Fruit fly (Drosophila melanogaster) whole organism, wandering third instar larva: ENCODE data around the gene tHMG2.

ENCODE experiments used
- Abd-B ChIP-seq: fragments of >200 bp; optimal IDR thresholded peaks from 2 replicates; lab custom pipeline; 2017; ENCODE audit warnings: missing biosample characterization, missing genetic modification characterization
- CG32264 ChIP-seq: fragments of 200-800 bp; sonication (Bioruptor generic); optimal IDR thresholded peaks from 2 replicates; lab custom pipeline; 2016; ENCODE audit warnings: missing biosample characterization, missing genetic modification characterization
- CG9705 ChIP-seq: fragments of 200-800 bp; sonication (Bioruptor generic); optimal IDR thresholded peaks from 2 replicates; lab custom pipeline; 2018; ENCODE audit warnings: missing biosample characterization, mild to moderate bottlenecking, missing genetic modification characterization
- CrebA ChIP-seq: fragments of 200-800 bp; sonication (Bioruptor generic); optimal IDR thresholded peaks from 2 replicates; lab custom pipeline; 2016; ENCODE audit warnings: missing biosample characterization, mild to moderate bottlenecking, missing genetic modification characterization, borderline replicate concordance
- Dfd ChIP-seq: fragments of >200 bp; optimal IDR thresholded peaks from 2 replicates; lab custom pipeline; 2017; ENCODE audit warnings: missing biosample characterization, missing genetic modification characterization
- GATAd ChIP-seq: sonication (Bioruptor generic); optimal IDR thresholded peaks from 2 replicates; lab custom pipeline; 2016; ENCODE audit warnings: missing biosample characterization, missing genetic modification characterization
- HLH106 ChIP-seq: fragments of 200-800 bp; optimal IDR thresholded peaks from 3 replicates; lab custom pipeline; 2019; ENCODE audit warnings: missing biosample characterization, mild to moderate bottlenecking, missing genetic modification characterization, moderate library complexity
- Hnf4 ChIP-seq: fragments of 200-800 bp; sonication (Bioruptor generic); optimal IDR thresholded peaks from 2 replicates; lab custom pipeline; 2016; ENCODE audit warnings: missing biosample characterization, mild to moderate bottlenecking, missing genetic modification characterization
- Hr78 ChIP-seq: fragments of >200 bp; optimal IDR thresholded peaks from 2 replicates; lab custom pipeline; 2017; ENCODE audit warnings: missing biosample characterization, missing genetic modification characterization
- Hr83 ChIP-seq: fragments of 200-300 bp; sonication (Bioruptor generic); optimal IDR thresholded peaks from 2 replicates; lab custom pipeline; 2016; ENCODE audit warnings: missing biosample characterization, mild to moderate bottlenecking, missing genetic modification characterization, moderate library complexity; ENCODE audit not compliant: poor library complexity, severe bottlenecking
- Jra ChIP-seq: sonication (Bioruptor generic); optimal IDR thresholded peaks from 2 replicates; lab custom pipeline; 2016; ENCODE audit warnings: missing biosample characterization, missing genetic modification characterization
- Mio ChIP-seq: sonication (Bioruptor generic); optimal IDR thresholded peaks from 2 replicates; lab custom pipeline; 2016; ENCODE audit warnings: missing biosample characterization, missing genetic modification characterization
- Myc ChIP-seq: fragments of >200 bp; optimal IDR thresholded peaks from 2 replicates; lab custom pipeline; 2017
- N ChIP-seq: fragments of >200 bp; optimal IDR thresholded peaks from 2 replicates; lab custom pipeline; 2018; ENCODE audit warnings: missing biosample characterization, missing external identifiers, missing genetic modification characterization
- OdsH ChIP-seq: fragments of 200-800 bp; sonication (Bioruptor generic); optimal IDR thresholded peaks from 2 replicates; lab custom pipeline; 2016; ENCODE audit warnings: missing biosample characterization, mild to moderate bottlenecking, missing genetic modification characterization
- Rel ChIP-seq, 2 experiments: fragments of 200-800 bp; sonication (Bioruptor generic) in 1 of 2; optimal IDR thresholded peaks; 2 replicates in 1 of 2; 3 replicates in 1 of 2; lab custom pipeline; 2016 to 2019; ENCODE audit warnings: mild to moderate bottlenecking in 2 of 2, missing biosample characterization in 2 of 2, missing genetic modification characterization in 2 of 2, moderate library complexity in 1 of 2
- Sp1 ChIP-seq: fragments of 200-800 bp; sonication (Bioruptor generic); optimal IDR thresholded peaks from 3 replicates; lab custom pipeline; 2019; ENCODE audit warnings: missing biosample characterization, mild to moderate bottlenecking, missing genetic modification characterization, moderate library complexity
- Vsx2 ChIP-seq: fragments of 200-300, 225-300 bp; sonication (Bioruptor generic); optimal IDR thresholded peaks from 2 replicates; lab custom pipeline; 2018; ENCODE audit warnings: missing biosample characterization, missing genetic modification characterization; ENCODE audit not compliant: partially characterized antibody
- br ChIP-seq: fragments of 200-800 bp; sonication (Bioruptor generic); optimal IDR thresholded peaks from 2 replicates; lab custom pipeline; 2016; ENCODE audit warnings: missing biosample characterization, missing genetic modification characterization
- brk ChIP-seq: fragments of 200-800 bp; sonication (Bioruptor generic); optimal IDR thresholded peaks from 2 replicates; lab custom pipeline; 2016; ENCODE audit warnings: missing biosample characterization, mild to moderate bottlenecking, missing genetic modification characterization
- dmrt93B ChIP-seq: fragments of 200-800 bp; sonication (Bioruptor generic); optimal IDR thresholded peaks from 2 replicates; lab custom pipeline; 2018; ENCODE audit warnings: missing biosample characterization, mild to moderate bottlenecking, missing genetic modification characterization
- dsf ChIP-seq: sonication (Bioruptor generic); optimal IDR thresholded peaks from 2 replicates; lab custom pipeline; 2016; ENCODE audit warnings: missing biosample characterization, missing genetic modification characterization, borderline replicate concordance
- foxo ChIP-seq, 2 experiments: fragments of 200-800 bp; sonication (Bioruptor generic); optimal IDR thresholded peaks; 2 replicates in 1 of 2; 3 replicates in 1 of 2; lab custom pipeline; 2016 to 2017; ENCODE audit warnings: missing biosample characterization in 2 of 2, missing genetic modification characterization in 2 of 2
- fru ChIP-seq: fragments of 200-800 bp; sonication (Bioruptor generic); optimal IDR thresholded peaks from 3 replicates; lab custom pipeline; 2016; ENCODE audit warnings: missing biosample characterization, mild to moderate bottlenecking, missing genetic modification characterization
- h ChIP-seq: fragments of 200-800 bp; sonication (Bioruptor generic); optimal IDR thresholded peaks from 3 replicates; lab custom pipeline; 2016; ENCODE audit warnings: missing biosample characterization, mild to moderate bottlenecking, missing genetic modification characterization
- jim ChIP-seq: fragments of 175-275, 200-325 bp; sonication (Bioruptor generic); optimal IDR thresholded peaks from 2 replicates; lab custom pipeline; 2016; ENCODE audit warnings: missing biosample characterization, mild to moderate bottlenecking, missing genetic modification characterization
- lola ChIP-seq: fragments of >200 bp; optimal IDR thresholded peaks from 2 replicates; lab custom pipeline; 2017; ENCODE audit warnings: missing biosample characterization, missing genetic modification characterization
- pan ChIP-seq: fragments of >200 bp; optimal IDR thresholded peaks from 2 replicates; lab custom pipeline; 2017
- psq ChIP-seq: fragments of 200-800 bp; sonication (Bioruptor generic); optimal IDR thresholded peaks from 3 replicates; lab custom pipeline; 2017; ENCODE audit warnings: missing biosample characterization, mild to moderate bottlenecking, missing genetic modification characterization, moderate library complexity
- rgr ChIP-seq: fragments of 200-800 bp; sonication (Bioruptor generic); optimal IDR thresholded peaks from 3 replicates; lab custom pipeline; 2016; ENCODE audit warnings: missing biosample characterization, mild to moderate bottlenecking, missing genetic modification characterization
- sage ChIP-seq: fragments of 200-800 bp; sonication (Bioruptor generic); optimal IDR thresholded peaks from 2 replicates; lab custom pipeline; 2016; ENCODE audit warnings: missing biosample characterization, mild to moderate bottlenecking, missing genetic modification characterization
- sv ChIP-seq: fragments of 200-800 bp; sonication (Bioruptor generic); optimal IDR thresholded peaks from 3 replicates; lab custom pipeline; 2016; ENCODE audit warnings: missing biosample characterization, missing genetic modification characterization
- tai ChIP-seq: sonication (Bioruptor generic); optimal IDR thresholded peaks from 2 replicates; lab custom pipeline; 2016; ENCODE audit warnings: missing biosample characterization, missing genetic modification characterization
- usp ChIP-seq: fragments of >200 bp; optimal IDR thresholded peaks from 2 replicates; lab custom pipeline; 2017; ENCODE audit warnings: missing biosample characterization, missing genetic modification characterization
- woc ChIP-seq: sonication (Bioruptor generic); optimal IDR thresholded peaks from 2 replicates; lab custom pipeline; 2016; ENCODE audit warnings: missing biosample characterization, mild to moderate bottlenecking, missing genetic modification characterization

tHMG2 gene

DNA sequence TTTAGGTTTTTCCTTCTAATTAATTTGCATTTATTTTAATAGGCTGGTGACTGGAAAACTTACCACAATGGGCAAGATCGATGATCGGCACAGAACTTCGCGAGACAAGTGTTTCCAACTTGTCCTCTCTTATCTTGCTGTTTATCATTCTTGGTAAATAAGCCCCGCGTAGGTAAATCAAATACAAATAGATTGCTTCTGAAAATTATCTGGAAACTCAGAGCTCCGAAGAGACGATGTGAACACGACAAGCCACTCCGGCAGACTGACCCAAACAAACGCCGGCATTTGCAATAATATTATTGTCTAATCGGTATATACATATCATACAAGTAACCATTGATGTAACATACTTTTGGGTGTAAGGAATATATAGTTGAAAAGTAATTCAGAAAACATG, 37.6 kb downstream of the tHMG2 start, which contains the start of gene CG33099 (continued):
- TF ChIP-seq dsf (GFP tag; lab: Kevin White, UChicago) (peak; percentile 2), Jra (GFP tag; lab: Kevin White, UChicago) (peak; percentile 46), sv (GFP tag; lab: Kevin White, UChicago) (no peak), fru (GFP tag; lab: Kevin White, UChicago) (peak; percentile 35), h (peak; percentile 51)
- TF ChIP-seq, all 38 proteins: peak for 15

DNA sequence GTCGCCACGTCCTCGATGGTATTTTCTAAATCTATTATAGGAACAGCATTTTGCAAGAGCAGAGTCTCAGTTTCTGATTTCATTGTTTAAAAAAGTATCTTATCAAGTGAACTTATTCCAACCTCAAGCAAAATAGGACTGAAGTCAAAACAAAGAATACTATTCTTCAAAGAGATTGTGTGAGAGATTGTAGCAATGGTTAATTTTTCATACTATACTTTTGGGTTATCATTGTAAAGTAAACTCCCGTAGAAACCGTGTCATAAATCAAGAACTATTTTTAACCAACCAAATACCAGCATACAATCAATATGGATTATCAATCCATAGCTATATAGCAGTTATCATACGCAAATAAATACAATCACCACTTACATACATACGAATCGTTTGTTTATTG, 39.0 kb downstream of the tHMG2 start, which contains the start of gene CG33093:
Gene CG33093 (minus strand): TSS at position 122 of the 400 bp plus-strand sequence.
- peak; percentile 22 for TF ChIP-seq Myc (lab: Kevin White, UChicago)
- TF ChIP-seq h, result no peak
- no peak for TF ChIP-seq Hnf4 (GFP tag; lab: Kevin White, UChicago)

DNA sequence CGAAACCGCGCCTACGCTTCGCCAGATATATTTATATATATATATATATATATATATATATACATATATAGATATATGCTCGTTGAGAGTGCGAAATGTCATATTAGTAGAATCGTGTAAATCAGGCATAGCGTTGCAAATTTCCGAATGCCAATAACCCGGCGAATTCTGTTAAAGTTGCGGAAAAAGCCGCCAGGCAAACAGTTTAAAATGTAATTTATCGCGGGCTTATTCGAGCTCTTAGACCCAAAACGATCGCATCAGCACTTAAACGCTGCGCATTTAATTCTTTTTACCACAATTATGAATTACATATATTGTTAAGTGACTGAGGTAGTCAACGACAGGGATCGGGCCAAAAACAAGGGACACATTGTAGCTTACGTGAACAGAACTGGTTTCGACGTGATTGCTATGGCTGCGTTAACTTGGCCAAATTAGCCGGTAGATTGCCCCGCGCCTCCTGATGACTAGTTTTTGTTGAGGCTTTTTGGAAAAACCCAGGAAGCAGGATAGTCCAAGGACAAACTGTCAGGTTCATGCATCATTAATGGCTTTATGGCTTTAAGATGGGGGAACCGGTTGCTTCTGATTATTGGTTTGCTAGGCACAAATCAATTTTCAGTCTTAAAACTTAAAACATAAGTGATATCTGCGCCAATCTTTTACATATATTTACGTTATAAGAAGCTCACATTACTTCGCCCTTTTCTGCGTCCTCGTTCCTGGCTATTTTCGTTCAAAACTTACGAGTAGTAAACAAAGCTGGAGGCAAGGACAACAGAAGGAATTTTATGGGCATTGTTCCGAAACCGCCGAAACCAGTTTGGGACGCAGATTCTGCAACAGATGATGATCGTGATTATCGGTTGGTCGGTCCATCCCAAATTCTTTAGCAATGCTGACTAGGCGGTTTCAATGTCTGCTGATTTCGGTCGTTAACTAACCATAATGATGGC, 41.5 kb downstream of the tHMG2 start:
- TF ChIP-seq br (no peak), Hr83 (GFP tag; lab: Kevin White, UChicago) (no peak), pan (lab: Kevin White, UChicago) (no peak), psq (GFP tag; lab: Kevin White, UChicago) (peak; percentile 4), CrebA (no peak), Jra (GFP tag; lab: Kevin White, UChicago) (no peak), fru (GFP tag; lab: Kevin White, UChicago) (peak; percentile 58)
- TF ChIP-seq, all 38 proteins: peak for 2

DNA sequence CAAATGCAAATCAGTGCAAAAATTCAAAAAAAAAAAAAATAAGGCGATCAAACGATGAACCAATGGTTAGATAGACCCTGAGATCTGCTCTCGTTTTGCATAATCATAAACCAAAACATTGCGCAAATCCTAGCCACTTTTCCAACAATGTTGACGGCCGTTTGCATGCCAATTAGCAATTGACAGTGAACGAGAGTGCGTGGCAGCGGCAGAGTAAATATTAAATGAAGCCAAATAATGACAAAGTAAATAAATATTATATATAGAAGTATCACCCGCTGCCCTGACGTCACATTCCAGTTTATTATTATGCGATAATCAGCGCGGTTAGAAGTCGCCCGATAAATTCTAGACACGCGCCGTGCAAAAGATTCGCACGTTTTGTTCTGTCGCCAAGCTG, 43.2 kb downstream of the tHMG2 start:
- no peak for TF ChIP-seq lola (GFP tag; lab: Kevin White, UChicago)
- no peak for TF ChIP-seq dmrt93B (GFP tag; lab: Kevin White, UChicago)
- TF ChIP-seq Hr78 (GFP tag; lab: Kevin White, UChicago), result no peak
- TF ChIP-seq pan (lab: Kevin White, UChicago), result no peak
- no peak for TF ChIP-seq jim (GFP tag; lab: Kevin White, UChicago)
- TF ChIP-seq GATAd (GFP tag; lab: Kevin White, UChicago), result no peak
- no peak for TF ChIP-seq HLH106
- TF ChIP-seq CG9705 (GFP tag; lab: Kevin White, UChicago), result no peak
- no peak for TF ChIP-seq sage (GFP tag; lab: Kevin White, UChicago)
- TF ChIP-seq foxo (GFP tag; optimal IDR thresholded peaks at IDR 0.05; lab: Kevin White, UChicago), result no peak
- no peak for TF ChIP-seq woc (GFP tag; lab: Kevin White, UChicago)
- TF ChIP-seq Dfd (GFP tag; lab: Kevin White, UChicago), result no peak
- no peak for TF ChIP-seq N (GFP tag; lab: Kevin White, UChicago)
- TF ChIP-seq OdsH (GFP tag; lab: Kevin White, UChicago), result no peak
- no peak for TF ChIP-seq h
- no peak for TF ChIP-seq Hr83 (GFP tag; lab: Kevin White, UChicago)
- no peak for TF ChIP-seq Abd-B
- no peak for TF ChIP-seq psq (GFP tag; lab: Kevin White, UChicago)

DNA sequence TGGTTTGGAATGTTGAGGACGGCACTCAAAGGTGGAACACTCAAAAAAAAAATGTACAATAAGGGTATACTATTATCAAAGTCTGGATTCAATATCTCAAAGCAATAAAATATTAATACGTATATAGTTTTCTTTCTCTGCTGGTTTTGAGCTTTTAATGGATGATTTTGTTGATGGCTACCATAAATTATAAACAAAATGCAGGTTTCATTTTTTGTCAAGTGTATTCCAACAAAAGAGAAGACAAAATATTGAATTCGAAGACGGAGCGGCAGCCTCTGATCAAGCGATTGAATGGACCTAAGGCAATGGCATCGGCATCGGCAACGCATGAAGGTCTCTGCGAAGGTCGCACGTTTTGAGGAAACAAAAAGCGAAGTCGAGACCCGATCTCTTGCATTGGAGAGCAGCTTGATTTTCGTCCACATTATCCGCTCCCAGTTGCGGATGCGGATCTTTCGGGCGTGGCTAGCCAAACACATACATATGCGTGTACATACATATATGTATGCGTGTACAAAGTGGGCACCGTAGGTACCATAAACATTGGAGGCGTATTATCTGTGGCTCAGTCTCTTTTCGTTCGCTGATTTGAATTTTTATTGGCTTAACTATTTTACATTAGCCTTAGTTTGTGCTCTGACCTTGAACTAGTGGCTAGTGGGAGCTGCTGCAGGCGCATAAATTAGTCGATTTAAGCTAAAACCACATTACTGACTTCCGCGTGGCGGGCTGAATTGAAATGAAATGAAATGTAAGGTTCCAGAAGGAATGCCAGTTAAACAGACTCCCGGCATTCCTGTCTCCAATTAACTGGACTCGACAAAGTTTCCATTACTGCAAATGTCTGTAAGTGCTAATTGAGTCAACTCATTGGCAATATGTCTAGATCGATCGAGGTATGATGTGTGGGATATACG, 44.0 kb downstream of the tHMG2 start:
- TF ChIP-seq jim (GFP tag; lab: Kevin White, UChicago), result no peak
- peak; percentile 66 for TF ChIP-seq fru (GFP tag; lab: Kevin White, UChicago)
- peak; percentile 51 for TF ChIP-seq psq (GFP tag; lab: Kevin White, UChicago)
- TF ChIP-seq Dfd (GFP tag; lab: Kevin White, UChicago), result no peak
- TF ChIP-seq Vsx2 (GFP tag; lab: Kevin White, UChicago), result no peak
- no peak for TF ChIP-seq Myc (lab: Kevin White, UChicago)
- TF ChIP-seq CrebA, result no peak
- TF ChIP-seq CG9705 (GFP tag; lab: Kevin White, UChicago), result no peak
- no peak for TF ChIP-seq dmrt93B (GFP tag; lab: Kevin White, UChicago)
- peak; percentile 9 for TF ChIP-seq Sp1 (GFP tag; lab: Kevin White, UChicago)
- TF ChIP-seq N (GFP tag; lab: Kevin White, UChicago), result no peak
- no peak for TF ChIP-seq Rel (GFP tag; optimal IDR thresholded peaks at IDR 0.05; lab: Kevin White, UChicago)
- TF ChIP-seq Rel (tag; optimal IDR thresholded peaks at IDR 0.05; lab: Kevin White, UChicago), result no peak
- TF ChIP-seq tai (GFP tag; lab: Kevin White, UChicago), result no peak
- TF ChIP-seq Hr83 (GFP tag; lab: Kevin White, UChicago), result no peak
- peak; percentile 53 for TF ChIP-seq OdsH (GFP tag; lab: Kevin White, UChicago)
- no peak for TF ChIP-seq CG32264 (GFP tag; lab: Kevin White, UChicago)
- no peak for TF ChIP-seq pan (lab: Kevin White, UChicago)
- peak; percentile 60 for TF ChIP-seq rgr (GFP tag; lab: Kevin White, UChicago)
- no peak for TF ChIP-seq sv (GFP tag; lab: Kevin White, UChicago)
- TF ChIP-seq Jra (GFP tag; lab: Kevin White, UChicago), result no peak
- TF ChIP-seq Mio, result no peak
- TF ChIP-seq usp (GFP tag; lab: Kevin White, UChicago), result no peak
- TF ChIP-seq sage (GFP tag; lab: Kevin White, UChicago), result peak; percentile 5
- no peak for TF ChIP-seq Abd-B
- peak; percentile 37 for TF ChIP-seq brk
- no peak for TF ChIP-seq GATAd (GFP tag; lab: Kevin White, UChicago)
